Fruit fly (Drosophila melanogaster): ENCODE data around the gene CG12991.

The CG12991 gene

dm6 chrX:17627090-17627992 lies 47.7 kb downstream of the CG12991 start, which contains the start of gene stas (continued):
- peak; percentile 21 for TF ChIP-seq CG17829 (tag; optimal IDR thresholded peaks at IDR 0.05)
- no peak for TF ChIP-seq wor (GFP tag; IDR thresholded peaks at IDR 0.05)
- TF ChIP-seq unc-4 (GFP tag; IDR thresholded peaks at IDR 0.05; ENCODE audit: partially characterized antibody), result 0 out of 2 replicates have a peak, but pooled peaks have one; percentile 18
- TF ChIP-seq CG13123 (GFP tag; optimal IDR thresholded peaks at IDR 0.05), result no peak
- TF ChIP-seq Usf (GFP tag; optimal IDR thresholded peaks at IDR 0.05), result no peak
- no peak for TF ChIP-seq CG10654 (GFP tag; optimal IDR thresholded peaks at IDR 0.05)
- no peak for TF ChIP-seq Abd-B (GFP tag; optimal IDR thresholded peaks at IDR 0.05)
- TF ChIP-seq CG2712 (tag; optimal IDR thresholded peaks at IDR 0.05), result peak; percentile 40
- 0 out of 2 replicates have a peak, but pooled peaks have one; percentile 18 for TF ChIP-seq slbo (GFP tag; IDR thresholded peaks at IDR 0.05)
- TF ChIP-seq CG13424 (tag; optimal IDR thresholded peaks at IDR 0.05), result peak; percentile 12
- TF ChIP-seq BtbVII (GFP tag; optimal IDR thresholded peaks at IDR 0.05), result peak; percentile 32
- peak; percentile 47 for TF ChIP-seq Max (GFP tag; optimal IDR thresholded peaks at IDR 0.05)
- peak; percentile 74 for TF ChIP-seq CG10959 (GFP tag; IDR thresholded peaks at IDR 0.05)
- no peak for TF ChIP-seq Deaf1 (tag; optimal IDR thresholded peaks at IDR 0.05)
- peak; percentile 10 for TF ChIP-seq odd (GFP tag; optimal IDR thresholded peaks at IDR 0.05)
- no peak for TF ChIP-seq B-H1 (GFP tag; IDR thresholded peaks at IDR 0.05)
- no peak for TF ChIP-seq bowl (GFP tag; IDR thresholded peaks at IDR 0.05)
- TF ChIP-seq nau (GFP tag; optimal IDR thresholded peaks at IDR 0.05), result no peak
- no peak for TF ChIP-seq CG14860 (GFP tag; IDR thresholded peaks at IDR 0.05; ENCODE audit: partially characterized antibody)
- TF ChIP-seq Rfx (GFP tag; IDR thresholded peaks at IDR 0.05), result peak; percentile 47; the same call in 1 of the 2 replicates
- no peak for TF ChIP-seq Dad (GFP tag; optimal IDR thresholded peaks at IDR 0.05)
- TF ChIP-seq Sin3A (optimal IDR thresholded peaks at IDR 0.05), result no peak
- TF ChIP-seq CG34376 (GFP tag; optimal IDR thresholded peaks at IDR 0.05), result peak; percentile 30
- TF ChIP-seq NC2β (GFP tag; optimal IDR thresholded peaks at IDR 0.05), result no peak
- no peak for TF ChIP-seq CG3995 (GFP tag; optimal IDR thresholded peaks at IDR 0.05)
- no peak for TF ChIP-seq CG7556 (GFP tag; optimal IDR thresholded peaks at IDR 0.05)
- peak in 1 of 2 experiments; percentile 4 for TF ChIP-seq Hr51 (GFP tag; optimal IDR thresholded peaks at IDR 0.05)
- TF ChIP-seq CG3065 (GFP tag; optimal IDR thresholded peaks at IDR 0.05), result no peak
- peak; percentile 37; the same call in 1 of the 2 replicates for TF ChIP-seq Dref (GFP tag; IDR thresholded peaks at IDR 0.05)
- peak; percentile 69 for TF ChIP-seq pzg (GFP tag; optimal IDR thresholded peaks at IDR 0.05)
- TF ChIP-seq HmgD (GFP tag; optimal IDR thresholded peaks at IDR 0.05), result no peak
- 0 out of 3 replicates have a peak, but pooled peaks have one; percentile 10 for TF ChIP-seq CG17361 (GFP tag; IDR thresholded peaks at IDR 0.05)
- TF ChIP-seq CG16863 (GFP tag; optimal IDR thresholded peaks at IDR 0.05), result no peak
- TF ChIP-seq fd3F (GFP tag; optimal IDR thresholded peaks at IDR 0.05), result no peak
- no peak for TF ChIP-seq sens-2 (GFP tag; IDR thresholded peaks at IDR 0.05)
- TF ChIP-seq Ets65A (GFP tag), result no peak
- TF ChIP-seq ato (GFP tag; IDR thresholded peaks at IDR 0.05; ENCODE audit: partially characterized antibody), result no peak
- no peak for TF ChIP-seq pnt (GFP tag; optimal IDR thresholded peaks at IDR 0.05)
- peak; percentile 43 for TF ChIP-seq CG7745 (tag; optimal IDR thresholded peaks at IDR 0.05)
- peak; percentile 18 for TF ChIP-seq CG3281 (GFP tag; optimal IDR thresholded peaks at IDR 0.05)
- TF ChIP-seq CG30020 (tag; optimal IDR thresholded peaks at IDR 0.05), result peak; percentile 7
- peak; percentile 5 for TF ChIP-seq CG10543 (GFP tag; optimal IDR thresholded peaks at IDR 0.05)
- TF ChIP-seq Xbp1 (GFP tag; optimal IDR thresholded peaks at IDR 0.05), result no peak
- no peak for TF ChIP-seq NC2α (GFP tag; optimal IDR thresholded peaks at IDR 0.05)
- TF ChIP-seq amos (GFP tag; IDR thresholded peaks at IDR 0.05; ENCODE audit: partially characterized antibody), result 0 out of 2 replicates have a peak, but pooled peaks have one; percentile 23
- no peak for TF ChIP-seq dysf (GFP tag; IDR thresholded peaks at IDR 0.05)
- TF ChIP-seq lmd (GFP tag; IDR thresholded peaks at IDR 0.05), result no peak
- no peak for TF ChIP-seq CG11247 (GFP tag; IDR thresholded peaks at IDR 0.05)
- TF ChIP-seq Sox102F (GFP tag; optimal IDR thresholded peaks at IDR 0.05), result no peak

All from whole organism, embryonic.